Worm (Caenorhabditis elegans) whole organism, L1 larva: ENCODE results near the gene srt-28.

Experiments used
- C04F5.9 ChIP-seq: sonication (generic microtip); optimal IDR thresholded peaks from 2 replicates; lab custom pipeline; 2016; ENCODE audit warnings: missing genetic modification characterization, missing compliant biosample characterization
- C16A3.4 ChIP-seq: fragments of 150-350 bp; optimal IDR thresholded peaks from 2 replicates; lab custom pipeline; 2014; ENCODE audit warnings: missing biosample characterization, missing genetic modification characterization
- C34B4.2 ChIP-seq: sonication (generic microtip); optimal IDR thresholded peaks from 2 replicates; lab custom pipeline; 2017; ENCODE audit warnings: mild to moderate bottlenecking, missing genetic modification characterization, missing compliant biosample characterization
- Y116A8C.19 ChIP-seq: sonication (generic microtip); optimal IDR thresholded peaks from 2 replicates; lab custom pipeline; 2016; ENCODE audit warnings: missing compliant biosample characterization, missing genetic modification characterization, borderline replicate concordance
- aha-1 ChIP-seq: fragments of 150-350 bp; optimal IDR thresholded peaks from 2 replicates; lab custom pipeline; 2014; ENCODE audit warnings: missing biosample characterization, missing genetic modification characterization
- alr-1 ChIP-seq: fragments of 200-800 bp; sonication (Bioruptor generic); optimal IDR thresholded peaks from 2 replicates; lab custom pipeline; 2018; ENCODE audit warnings: borderline replicate concordance, mild to moderate bottlenecking, missing genetic modification characterization, missing compliant biosample characterization
- aly-2 ChIP-seq: fragments of 150-350 bp; optimal IDR thresholded peaks from 2 replicates; lab custom pipeline; 2014; ENCODE audit warnings: missing biosample characterization, missing genetic modification characterization
- ama-1 ChIP-seq: fragments of 150-350 bp; optimal IDR thresholded peaks from 2 replicates; lab custom pipeline; 2014
- ceh-63 ChIP-seq: fragments of 200-800 bp; sonication (Bioruptor generic); optimal IDR thresholded peaks from 2 replicates; lab custom pipeline; 2018; ENCODE audit warnings: mild to moderate bottlenecking, missing genetic modification characterization, missing compliant biosample characterization
- ceh-8 ChIP-seq: fragments of 200-800 bp; sonication (Bioruptor generic); optimal IDR thresholded peaks from 2 replicates; lab custom pipeline; 2018; ENCODE audit warnings: mild to moderate bottlenecking, missing genetic modification characterization, moderate library complexity, missing compliant biosample characterization
- ceh-90 ChIP-seq: sonication (generic microtip); optimal IDR thresholded peaks from 2 replicates; lab custom pipeline; 2016; ENCODE audit warnings: missing genetic modification characterization, missing compliant biosample characterization
- ces-1 ChIP-seq: fragments of 150-350 bp; optimal IDR thresholded peaks from 2 replicates; lab custom pipeline; 2014; ENCODE audit warnings: missing biosample characterization, missing genetic modification reagents, missing genetic modification characterization
- dpl-1 ChIP-seq, 3 experiments: fragments of 150-350 bp in 2 of 3; sonication (generic microtip) in 1 of 3; optimal IDR thresholded peaks; 2 replicates each; lab custom pipeline; 2014 to 2017; ENCODE audit warnings: missing biosample characterization in 3 of 3, missing genetic modification characterization in 3 of 3, missing genetic modification reagents in 3 of 3
- dsc-1 ChIP-seq: sonication (generic microtip); optimal IDR thresholded peaks from 2 replicates; lab custom pipeline; 2016; ENCODE audit warnings: mild to moderate bottlenecking, missing genetic modification characterization, missing compliant biosample characterization
- egl-13 ChIP-seq: sonication (generic microtip); optimal IDR thresholded peaks from 2 replicates; lab custom pipeline; 2016; ENCODE audit warnings: missing genotype, missing genetic modification reagents, missing genetic modification characterization, missing compliant biosample characterization
- fkh-8 ChIP-seq: sonication (generic microtip); optimal IDR thresholded peaks from 2 replicates; lab custom pipeline; 2016; ENCODE audit warnings: mild to moderate bottlenecking, missing genetic modification characterization, missing compliant biosample characterization
- fos-1 ChIP-seq: fragments of 150-350 bp; optimal IDR thresholded peaks from 2 replicates; lab custom pipeline; 2014; ENCODE audit warnings: missing biosample characterization, missing genetic modification characterization
- hlh-17 ChIP-seq: fragments of 200-800 bp; sonication (Bioruptor generic); optimal IDR thresholded peaks from 2 replicates; lab custom pipeline; 2018; ENCODE audit warnings: missing genetic modification characterization, mild to moderate bottlenecking, missing compliant biosample characterization, moderate library complexity, borderline replicate concordance
- hpl-2 ChIP-seq: fragments of 150-350 bp; optimal IDR thresholded peaks from 2 replicates; lab custom pipeline; 2014; ENCODE audit warnings: missing biosample characterization, missing genetic modification reagents, missing genetic modification characterization
- isw-1 ChIP-seq: fragments of 200-800 bp; sonication (Bioruptor generic); IDR thresholded peaks from 2 replicates; pipeline ENCODE4 v1.3.6; 2022; ENCODE audit warnings: missing genetic modification characterization, missing compliant biosample characterization
- jun-1 ChIP-seq: fragments of 150-350 bp; optimal IDR thresholded peaks from 2 replicates; lab custom pipeline; 2014; ENCODE audit warnings: missing biosample characterization, missing genetic modification reagents, missing genetic modification characterization
- lin-13 ChIP-seq: fragments of 150-350 bp; optimal IDR thresholded peaks from 2 replicates; lab custom pipeline; 2014; ENCODE audit warnings: missing biosample characterization, missing genetic modification reagents, missing genetic modification characterization
- lin-15B ChIP-seq: fragments of 150-350 bp; sonication (generic microtip); optimal IDR thresholded peaks from 3 replicates; lab custom pipeline; 2014; ENCODE audit warnings: missing biosample characterization, missing genetic modification characterization
- lin-39 ChIP-seq: fragments of 150-350 bp; optimal IDR thresholded peaks from 2 replicates; lab custom pipeline; 2014; ENCODE audit warnings: missing biosample characterization, missing genetic modification reagents, missing genetic modification characterization
- lir-3 ChIP-seq: sonication (generic microtip); optimal IDR thresholded peaks from 2 replicates; lab custom pipeline; 2016; ENCODE audit warnings: mild to moderate bottlenecking, missing genetic modification characterization, moderate library complexity, missing compliant biosample characterization; ENCODE audit not compliant: poor library complexity
- mdl-1 ChIP-seq, 2 experiments: fragments of 150-350 bp; optimal IDR thresholded peaks; 2 replicates each; lab custom pipeline; 2014 to 2017; ENCODE audit warnings: missing biosample characterization in 2 of 2, missing genetic modification characterization in 2 of 2, inconsistent platforms in 1 of 2
- mef-2 ChIP-seq: fragments of 150-350 bp; optimal IDR thresholded peaks from 2 replicates; lab custom pipeline; 2014; ENCODE audit warnings: missing biosample characterization, missing genetic modification characterization
- nhr-11 ChIP-seq: fragments of 150-350 bp; optimal IDR thresholded peaks from 2 replicates; lab custom pipeline; 2014; ENCODE audit warnings: missing biosample characterization, missing genetic modification characterization
- nhr-12 ChIP-seq: sonication (generic microtip); optimal IDR thresholded peaks from 2 replicates; lab custom pipeline; 2017; ENCODE audit warnings: missing biosample characterization, missing genetic modification characterization
- nhr-20 ChIP-seq: sonication (generic microtip); optimal IDR thresholded peaks from 2 replicates; lab custom pipeline; 2016; ENCODE audit warnings: mild to moderate bottlenecking, missing genetic modification characterization, missing compliant biosample characterization
- nhr-237 ChIP-seq: fragments of 150-350 bp; optimal IDR thresholded peaks from 2 replicates; lab custom pipeline; 2014; ENCODE audit warnings: missing biosample characterization, missing genetic modification characterization
- nhr-47 ChIP-seq: sonication (generic microtip); optimal IDR thresholded peaks from 2 replicates; lab custom pipeline; 2016; ENCODE audit warnings: mild to moderate bottlenecking, missing genetic modification characterization, moderate library complexity, missing compliant biosample characterization
- nhr-76 ChIP-seq: sonication (generic microtip); optimal IDR thresholded peaks from 2 replicates; lab custom pipeline; 2017; ENCODE audit warnings: missing biosample characterization, missing genetic modification characterization
- nhr-77 ChIP-seq: fragments of 150-350 bp; optimal IDR thresholded peaks from 2 replicates; lab custom pipeline; 2014; ENCODE audit warnings: missing biosample characterization, missing genetic modification characterization
- nhr-85 ChIP-seq: sonication (generic microtip); peaks from one replicate; lab custom pipeline; 2016; ENCODE audit warnings: missing genetic modification characterization, inconsistent platforms, missing compliant biosample characterization
- nhr-90 ChIP-seq: sonication (generic microtip); optimal IDR thresholded peaks from 2 replicates; lab custom pipeline; 2016; ENCODE audit warnings: mild to moderate bottlenecking, missing genetic modification characterization, missing compliant biosample characterization; ENCODE audit not compliant: poor library complexity
- pag-3 ChIP-seq: sonication (generic microtip); optimal IDR thresholded peaks from 2 replicates; lab custom pipeline; 2017; ENCODE audit warnings: missing genetic modification characterization, mild to moderate bottlenecking, missing compliant biosample characterization, antibody characterized with exemption, borderline replicate concordance; ENCODE audit not compliant: insufficient read depth
- pax-3 ChIP-seq: fragments of 200-800 bp; sonication (Bioruptor generic); optimal IDR thresholded peaks from 2 replicates; lab custom pipeline; 2018; ENCODE audit warnings: mild to moderate bottlenecking, missing genetic modification characterization, moderate library complexity, missing compliant biosample characterization
- rnt-1 ChIP-seq: sonication (generic microtip); optimal IDR thresholded peaks from 2 replicates; lab custom pipeline; 2016; ENCODE audit warnings: mild to moderate bottlenecking, missing genetic modification characterization, moderate library complexity, missing compliant biosample characterization
- skn-1 ChIP-seq: fragments of 150-350 bp; optimal IDR thresholded peaks from 2 replicates; lab custom pipeline; 2014; ENCODE audit warnings: missing biosample characterization, missing genetic modification characterization
- snpc-4 ChIP-seq: fragments of 150-350 bp; optimal IDR thresholded peaks from 2 replicates; lab custom pipeline; 2014; ENCODE audit warnings: missing biosample characterization, missing genetic modification characterization
- sox-4 ChIP-seq: sonication (generic microtip); optimal IDR thresholded peaks from 2 replicates; lab custom pipeline; 2016; ENCODE audit warnings: missing genetic modification characterization, missing compliant biosample characterization
- sptf-1 ChIP-seq: fragments of 150-350 bp; optimal IDR thresholded peaks from 2 replicates; lab custom pipeline; 2014; ENCODE audit warnings: missing biosample characterization, missing genetic modification characterization
- sup-37 ChIP-seq: fragments of 200-800 bp; sonication (Bioruptor generic); optimal IDR thresholded peaks from 2 replicates; lab custom pipeline; 2018; ENCODE audit warnings: mild to moderate bottlenecking, missing genetic modification characterization, missing compliant biosample characterization
- tbx-2 ChIP-seq: sonication (generic microtip); optimal IDR thresholded peaks from 2 replicates; lab custom pipeline; 2016; ENCODE audit warnings: missing genetic modification characterization, missing compliant biosample characterization
- tlp-1 ChIP-seq: fragments of 150-350 bp; optimal IDR thresholded peaks from 2 replicates; lab custom pipeline; 2014; ENCODE audit warnings: missing biosample characterization, missing genetic modification characterization
- unc-130 ChIP-seq: fragments of 150-350 bp; optimal IDR thresholded peaks from 2 replicates; lab custom pipeline; 2017; ENCODE audit warnings: missing biosample characterization, missing genetic modification characterization, inconsistent platforms
- unc-30 ChIP-seq: sonication (generic microtip); optimal IDR thresholded peaks from 2 replicates; lab custom pipeline; 2017; ENCODE audit warnings: missing biosample characterization, missing genetic modification characterization
- unc-86 ChIP-seq: sonication (generic microtip); optimal IDR thresholded peaks from 2 replicates; lab custom pipeline; 2016; ENCODE audit warnings: missing genetic modification characterization, missing compliant biosample characterization
- unc-98 ChIP-seq: fragments of 200-800 bp; sonication (Bioruptor generic); IDR thresholded peaks from 2 replicates; pipeline ENCODE4 v1.3.6; 2022; ENCODE audit warnings: missing genetic modification characterization, missing compliant biosample characterization
- xbp-1 ChIP-seq: sonication (generic microtip); optimal IDR thresholded peaks from 2 replicates; lab custom pipeline; 2016; ENCODE audit warnings: missing genetic modification characterization, missing compliant biosample characterization
- ztf-11 ChIP-seq, 2 experiments: sonication (generic microtip); optimal IDR thresholded peaks; 2 replicates each; lab custom pipeline; 2016 to 2017; ENCODE audit warnings: missing genetic modification characterization in 2 of 2, missing biosample characterization in 1 of 2, missing compliant biosample characterization in 1 of 2

The srt-28 gene

DNA sequence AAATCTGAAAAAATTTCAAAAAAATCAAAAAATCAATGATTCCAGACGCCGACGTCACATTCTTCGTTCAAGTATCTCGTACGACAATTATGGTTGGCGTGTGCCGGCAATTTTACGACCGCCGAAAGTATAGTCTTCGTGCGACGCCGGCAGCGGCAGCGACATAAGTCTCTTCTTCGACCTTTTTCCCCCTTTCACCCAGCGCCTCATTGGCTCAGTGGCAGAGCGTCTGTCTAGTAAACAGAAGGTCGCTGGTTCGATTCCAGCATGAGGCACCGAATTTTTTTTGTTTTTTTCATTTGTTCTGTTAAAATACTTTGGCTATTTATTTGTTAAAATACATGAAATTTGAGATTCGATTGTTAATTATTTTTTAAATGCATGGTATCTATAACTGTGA is 39.6 kb downstream of the srt-28 start (continued):
- no peak for TF ChIP-seq tlp-1 (tag; lab: Kevin White, UChicago)
- no peak for TF ChIP-seq ces-1 (GFP tag; lab: Kevin White, UChicago)
- no peak for TF ChIP-seq ceh-90 (tag; lab: Kevin White, UChicago)
- no peak for TF ChIP-seq lin-15B
- TF ChIP-seq ama-1 (lab: Kevin White, UChicago) = no peak
- TF ChIP-seq pag-3 (tag; lab: Kevin White, UChicago) = no peak
- TF ChIP-seq ceh-63 (GFP tag; lab: Kevin White, UChicago) = no peak
- no peak for TF ChIP-seq ztf-11 (tag; optimal IDR thresholded peaks at IDR 0.05; lab: Kevin White, UChicago)
- TF ChIP-seq fos-1 (tag; lab: Kevin White, UChicago) = no peak
- no peak for TF ChIP-seq lin-39 (tag; lab: Kevin White, UChicago)
- peak; percentile 59 for TF ChIP-seq nhr-20 (tag; lab: Kevin White, UChicago)
- no peak for TF ChIP-seq aly-2 (tag; lab: Kevin White, UChicago)
- TF ChIP-seq unc-30 (tag; lab: Kevin White, UChicago) = no peak
- no peak for TF ChIP-seq Y116A8C.19
- peak; percentile 45 for TF ChIP-seq rnt-1 (tag; lab: Kevin White, UChicago)
- TF ChIP-seq dsc-1 (tag; lab: Kevin White, UChicago) = peak; percentile 25
- TF ChIP-seq dpl-1 (GFP tag; optimal IDR thresholded peaks at IDR 0.05; lab: Kevin White, UChicago) = peak; percentile 25 to 40 (median 25)
- no peak for TF ChIP-seq C04F5.9 (tag; lab: Kevin White, UChicago)
- TF ChIP-seq unc-86 (tag; lab: Kevin White, UChicago) = no peak
- no peak for TF ChIP-seq nhr-12
- TF ChIP-seq tbx-2 (tag; lab: Kevin White, UChicago) = peak; percentile 14
- no peak for TF ChIP-seq unc-98 (GFP tag; lab: Robert Waterston, UW)
- no peak for TF ChIP-seq hlh-17 (GFP tag; lab: Kevin White, UChicago)
- TF ChIP-seq nhr-85 (tag; lab: Kevin White, UChicago) = peak; percentile 36
- no peak for TF ChIP-seq unc-130 (tag; lab: Kevin White, UChicago)
- peak; percentile 53 for TF ChIP-seq nhr-90 (tag; lab: Kevin White, UChicago)
- no peak for TF ChIP-seq isw-1 (GFP tag; lab: Robert Waterston, UW)
- no peak for TF ChIP-seq sox-4 (tag; lab: Kevin White, UChicago)
- no peak for TF ChIP-seq nhr-77 (tag; lab: Kevin White, UChicago)
- no peak for TF ChIP-seq nhr-237 (tag; lab: Kevin White, UChicago)
- no peak for TF ChIP-seq lin-13 (GFP tag; lab: Kevin White, UChicago)
- peak; percentile 29 for TF ChIP-seq jun-1 (tag; lab: Kevin White, UChicago)
- no peak for TF ChIP-seq C34B4.2 (tag; lab: Kevin White, UChicago)
- peak; percentile 59 for TF ChIP-seq nhr-47
- TF ChIP-seq ceh-8 = no peak

DNA sequence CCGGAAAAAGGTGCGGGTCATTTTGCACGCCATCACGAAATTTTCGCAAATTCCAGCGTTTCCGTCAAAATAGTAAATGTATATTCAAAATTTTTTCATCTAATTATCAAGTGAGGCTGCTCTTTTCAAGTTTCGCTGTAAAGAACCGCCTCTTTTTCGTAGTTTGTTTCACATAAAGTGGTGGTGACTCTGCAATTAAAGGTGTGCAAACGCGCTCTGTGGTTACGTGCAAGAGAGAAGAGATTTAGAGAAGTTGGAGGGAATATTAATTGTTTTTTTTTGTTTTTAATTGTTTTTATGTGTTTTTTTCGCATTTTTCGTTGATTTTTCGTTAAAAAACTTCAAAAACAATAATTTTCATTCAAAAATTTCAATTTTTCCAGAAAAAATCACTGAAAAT is 40.8 kb downstream of the srt-28 start, which contains the start of gene W02G9.3:
W02G9.3 (plus strand) TSS at position 384 of the 400 bp plus-strand sequence.
- TF ChIP-seq fkh-8 (tag; lab: Kevin White, UChicago) = peak; percentile 83
- no peak for TF ChIP-seq lir-3 (tag; lab: Kevin White, UChicago)
- TF ChIP-seq sptf-1 (tag; lab: Kevin White, UChicago) = no peak
- peak; percentile 82 for TF ChIP-seq nhr-11 (tag; lab: Kevin White, UChicago)
- TF ChIP-seq nhr-77 (tag; lab: Kevin White, UChicago) = peak; percentile 69
- TF ChIP-seq mdl-1 (tag; optimal IDR thresholded peaks at IDR 0.05; lab: Kevin White, UChicago) = peak in 1 of 2 experiments; percentile 61
- TF ChIP-seq C34B4.2 (tag; lab: Kevin White, UChicago) = no peak
- TF ChIP-seq mef-2 (tag; lab: Kevin White, UChicago) = no peak
- TF ChIP-seq egl-13 (tag; lab: Kevin White, UChicago) = peak; percentile 17
- peak; percentile 83 to 91 (median 89) for TF ChIP-seq dpl-1 (GFP tag; optimal IDR thresholded peaks at IDR 0.05; lab: Kevin White, UChicago)
- TF ChIP-seq rnt-1 (tag; lab: Kevin White, UChicago) = peak; percentile 87
- no peak for TF ChIP-seq unc-30 (tag; lab: Kevin White, UChicago)
- no peak for TF ChIP-seq ceh-63 (GFP tag; lab: Kevin White, UChicago)
- TF ChIP-seq pax-3 = peak; percentile 74
- no peak for TF ChIP-seq sup-37
- no peak for TF ChIP-seq aha-1 (tag; lab: Kevin White, UChicago)
- no peak for TF ChIP-seq unc-98 (GFP tag; lab: Robert Waterston, UW)
- TF ChIP-seq skn-1 (tag; lab: Kevin White, UChicago) = peak; percentile 88
- TF ChIP-seq nhr-76 (tag; lab: Kevin White, UChicago) = no peak
- peak; percentile 17 for TF ChIP-seq snpc-4 (tag; lab: Kevin White, UChicago)
- TF ChIP-seq C16A3.4 (tag; lab: Kevin White, UChicago) = peak; percentile 89
- no peak for TF ChIP-seq hpl-2 (GFP tag; lab: Kevin White, UChicago)
- TF ChIP-seq xbp-1 = peak; percentile 78
- peak; percentile 33 for TF ChIP-seq ceh-8
- no peak for TF ChIP-seq alr-1 (tag; lab: Kevin White, UChicago)
